Fruit fly (Drosophila melanogaster) S2 (cell line): ENCODE measurements around the gene CG1575.

Experiments
- CG8478 ChIP-seq: fragments of >200 bp; optimal IDR thresholded peaks from 2 replicates; lab custom pipeline; 2018
- CTCF ChIP-seq, 2 experiments: fragments of >200 bp; optimal IDR thresholded peaks; 2 replicates each; lab custom pipeline; 2018

DNA sequence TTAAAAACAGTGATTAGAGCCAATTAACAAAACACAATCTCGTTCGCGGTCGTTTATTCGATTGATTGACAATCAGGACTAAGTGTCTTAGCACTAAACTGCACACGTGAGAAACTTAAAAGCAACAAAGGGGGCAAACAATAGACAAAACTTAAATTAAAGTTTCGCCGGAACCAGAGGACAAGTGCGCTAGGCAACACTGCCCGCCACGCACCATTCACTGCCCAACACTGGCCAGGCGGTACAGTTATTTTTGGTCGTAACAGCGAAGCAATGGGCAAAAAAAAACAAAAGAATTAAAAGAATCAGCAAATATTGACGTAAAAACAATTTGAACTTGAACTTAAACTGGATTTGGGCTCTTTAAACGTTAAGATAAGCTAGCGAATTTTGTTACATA, 20.5 kb downstream of the CG1575 start:
- TF ChIP-seq CG8478 (lab: Kevin White, UChicago) = no peak
- no peak for TF ChIP-seq CTCF (optimal IDR thresholded peaks at IDR 0.05; lab: Kevin White, UChicago)
